Fruit fly (Drosophila melanogaster): Measurements from ENCODE around the gene cv-d.

dm6 chr3R:15832525-15832924 is 20.9 kb downstream of the cv-d start, which contains the start of gene rec:
- TF ChIP-seq CG16779 (GFP tag; IDR thresholded peaks at IDR 0.05) (no peak), CG34376 (GFP tag; optimal IDR thresholded peaks at IDR 0.05) (no peak), CG8924 (tag; optimal IDR thresholded peaks at IDR 0.05) (no peak), CG10462 (GFP tag; optimal IDR thresholded peaks at IDR 0.05) (no peak), CG15073 (GFP tag; optimal IDR thresholded peaks at IDR 0.05) (no peak), her (GFP tag; optimal IDR thresholded peaks at IDR 0.05) (no peak), CG17612 (GFP tag; IDR thresholded peaks at IDR 0.05) (no peak)
